Fruit fly (Drosophila melanogaster) S2 (cell line): Measurements from ENCODE around the gene CG17929.
A peak's percentile ranks its signal among the peaks of the same experiment; 100 is the strongest.

ENCODE experiments used
- CG8478 ChIP-seq: fragments of >200 bp; optimal IDR thresholded peaks from 2 replicates; lab custom pipeline; 2018
- CTCF ChIP-seq, 2 experiments: fragments of >200 bp; optimal IDR thresholded peaks; 2 replicates each; lab custom pipeline; 2018

The CG17929 gene

dm6 chr3R:16353195-16353594 lies 27.9 kb downstream of the CG17929 start:
- TF ChIP-seq CG8478 (lab: Kevin White, UChicago): no peak
- no peak for TF ChIP-seq CTCF (optimal IDR thresholded peaks at IDR 0.05; lab: Kevin White, UChicago)

- no peak for TF ChIP-seq CTCF (optimal IDR thresholded peaks at IDR 0.05; lab: Kevin White, UChicago)
- no peak for TF ChIP-seq CG8478 (lab: Kevin White, UChicago)
Measured at dm6 chr3R:16353671-16354070, 28.4 kb downstream of the CG17929 start.

dm6 chr3R:16355393-16355943 lies 30.2 kb downstream of the CG17929 start:
- TF ChIP-seq CG8478 (lab: Kevin White, UChicago) (no peak), CTCF (optimal IDR thresholded peaks at IDR 0.05; lab: Kevin White, UChicago) (no peak)

dm6 chr3R:16356215-16356862 lies 31.0 kb downstream of the CG17929 start:
- TF ChIP-seq CG8478 (lab: Kevin White, UChicago): no peak
- no peak for TF ChIP-seq CTCF (optimal IDR thresholded peaks at IDR 0.05; lab: Kevin White, UChicago)

dm6 chr3R:16356863-16357215 lies 31.5 kb downstream of the CG17929 start, which contains the start of gene CG10311:
TSS of gene CG10311 (minus strand) at chr3R:16357015.
- TF ChIP-seq CTCF (optimal IDR thresholded peaks at IDR 0.05; lab: Kevin White, UChicago) (no peak), CG8478 (lab: Kevin White, UChicago) (no peak)

- TF ChIP-seq CG8478 (lab: Kevin White, UChicago) (no peak), CTCF (optimal IDR thresholded peaks at IDR 0.05; lab: Kevin White, UChicago) (peak in 1 of 2 experiments; percentile 16)
Measured at dm6 chr3R:16359098-16359497, 33.8 kb downstream of the CG17929 start, which contains the start of gene CG17931. TSS of gene CG17931 (minus strand) at chr3R:16359466.

- TF ChIP-seq CG8478 (lab: Kevin White, UChicago) (no peak), CTCF (optimal IDR thresholded peaks at IDR 0.05; lab: Kevin White, UChicago) (no peak)
Measured at dm6 chr3R:16360008-16360407, 34.7 kb downstream of the CG17929 start, which contains the start of gene CG42446. TSS of gene CG42446 (minus strand) at chr3R:16360108.

- TF ChIP-seq CG8478 (lab: Kevin White, UChicago) (no peak), CTCF (optimal IDR thresholded peaks at IDR 0.05; lab: Kevin White, UChicago) (no peak)
Measured at dm6 chr3R:16368288-16368687, 43.0 kb downstream of the CG17929 start, which contains the start of gene js. TSS of gene js (minus strand) at chr3R:16368306.

dm6 chr3R:16370433-16370832 lies 45.1 kb downstream of the CG17929 start, which contains the start of gene CG10317:
TSS of gene CG10317 (minus strand) at chr3R:16370533.
- TF ChIP-seq CG8478 (lab: Kevin White, UChicago): no peak
- TF ChIP-seq CTCF (optimal IDR thresholded peaks at IDR 0.05; lab: Kevin White, UChicago): no peak

- no peak for TF ChIP-seq CG8478 (lab: Kevin White, UChicago)
- TF ChIP-seq CTCF (optimal IDR thresholded peaks at IDR 0.05; lab: Kevin White, UChicago): peak in 1 of 2 experiments; percentile 46
Measured at dm6 chr3R:16374101-16374500, 48.8 kb downstream of the CG17929 start.
